Worm (Caenorhabditis elegans): ENCODE data around the gene Y39A1A.2.

DNA sequence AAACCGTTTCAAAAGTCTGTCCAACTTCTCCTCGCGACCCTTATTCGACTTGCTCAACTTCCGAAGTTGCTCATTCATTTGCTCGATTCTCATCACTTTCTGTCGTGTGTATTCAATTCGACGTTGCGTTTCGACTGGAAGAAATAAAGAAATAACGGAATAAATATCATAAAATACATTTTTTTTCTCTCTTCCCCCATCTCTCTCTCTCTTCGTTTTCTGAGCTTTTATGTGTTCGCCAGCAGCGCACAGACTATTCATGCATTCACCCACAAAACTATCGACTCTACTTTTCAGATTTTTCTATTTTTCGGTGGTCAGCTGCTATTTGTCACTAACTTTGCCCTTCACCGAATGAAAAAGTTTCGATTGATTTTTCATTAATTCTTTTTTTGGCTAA, 43.1 kb downstream of the Y39A1A.2 start, which contains the start of gene rab-30:
- no peak for TF ChIP-seq ets-4 (tag; optimal IDR thresholded peaks at IDR 0.05)
- TF ChIP-seq ama-1 (optimal IDR thresholded peaks at IDR 0.05), result no peak
- TF ChIP-seq elt-2 (tag; optimal IDR thresholded peaks at IDR 0.05), result no peak
- TF ChIP-seq madf-2 (tag; optimal IDR thresholded peaks at IDR 0.05), result no peak
- no peak for TF ChIP-seq syd-9 (tag; optimal IDR thresholded peaks at IDR 0.05)
- TF ChIP-seq fkh-10 (GFP tag; optimal IDR thresholded peaks at IDR 0.05), result no peak
- TF ChIP-seq pag-3 (tag; optimal IDR thresholded peaks at IDR 0.05; ENCODE audit: borderline replicate concordance), result no peak
- no peak for TF ChIP-seq ceh-22 (tag; optimal IDR thresholded peaks at IDR 0.05)
- TF ChIP-seq unc-3 (GFP tag; conservative IDR thresholded peaks at IDR 0.05), result no peak
- TF ChIP-seq unc-3 (tag; optimal IDR thresholded peaks at IDR 0.05), result no peak

Data from whole organism, late embryonic.